Fruit fly (Drosophila melanogaster): ENCODE results near the gene Sas10.

- TF ChIP-seq Mio (GFP tag; optimal IDR thresholded peaks at IDR 0.05) (no peak), psq (GFP tag; optimal IDR thresholded peaks at IDR 0.05) (no peak), sv (GFP tag; optimal IDR thresholded peaks at IDR 0.05) (no peak), woc (GFP tag; optimal IDR thresholded peaks at IDR 0.05) (no peak)
These were observed 6.4 kb downstream of the Sas10 start, which contains the start of gene Mcm3 for dm6 chrX:5323636-5324035.
